Fruit fly (Drosophila melanogaster) whole organism, prepupa: Measurements from ENCODE around the gene CG18273.

Experiments
- Blimp-1 ChIP-seq: fragments of 200-800 bp; sonication (Bioruptor generic); optimal IDR thresholded peaks from 3 replicates; lab custom pipeline; 2017; ENCODE audit warnings: missing biosample characterization, missing genetic modification characterization, mild to moderate bottlenecking, moderate library complexity, missing genetic modification reagents
- CG10631 ChIP-seq: fragments of 200-800 bp; sonication (Bioruptor generic); optimal IDR thresholded peaks from 2 replicates; lab custom pipeline; 2016; ENCODE audit warnings: missing biosample characterization, missing genetic modification characterization
- CG10669 ChIP-seq: fragments of 200-800 bp; sonication (Bioruptor generic); optimal IDR thresholded peaks from 3 replicates; lab custom pipeline; 2018; ENCODE audit warnings: missing biosample characterization, mild to moderate bottlenecking, missing genetic modification characterization, moderate library complexity
- CG11902 ChIP-seq: fragments of 200-800 bp; sonication (Bioruptor generic); optimal IDR thresholded peaks from 3 replicates; lab custom pipeline; 2016; ENCODE audit warnings: missing biosample characterization, missing genetic modification characterization
- CG15336 ChIP-seq: fragments of 200-800 bp; sonication (Bioruptor generic); IDR thresholded peaks from 2 replicates; pipeline ENCODE4 v1.3.6; 2022; ENCODE audit warnings: missing biosample characterization, missing genetic modification characterization
- CG1621 ChIP-seq: fragments of 200-800 bp; sonication (Bioruptor generic); optimal IDR thresholded peaks from 3 replicates; lab custom pipeline; 2018; ENCODE audit warnings: missing biosample characterization, mild to moderate bottlenecking, missing genetic modification characterization
- CG3032 ChIP-seq: fragments of 200-800 bp; optimal IDR thresholded peaks from 2 replicates; lab custom pipeline; 2019; ENCODE audit warnings: missing biosample characterization, mild to moderate bottlenecking, missing genetic modification characterization, moderate library complexity
- CG31627 ChIP-seq: fragments of 200-800 bp; sonication (Bioruptor generic); optimal IDR thresholded peaks from 3 replicates; lab custom pipeline; 2016; ENCODE audit warnings: missing biosample characterization, missing genetic modification characterization
- CG32006 ChIP-seq: fragments of 200-800 bp; sonication (Bioruptor generic); optimal IDR thresholded peaks from 3 replicates; lab custom pipeline; 2017; ENCODE audit warnings: missing biosample characterization, mild to moderate bottlenecking, missing genetic modification characterization
- CG34406 ChIP-seq: fragments of 200-800 bp; sonication (Bioruptor generic); optimal IDR thresholded peaks from 3 replicates; lab custom pipeline; 2016; ENCODE audit warnings: missing biosample characterization, missing genetic modification characterization
- CG4318 ChIP-seq: fragments of 200-800 bp; sonication (Bioruptor generic); optimal IDR thresholded peaks from 3 replicates; lab custom pipeline; 2017; ENCODE audit warnings: missing biosample characterization, mild to moderate bottlenecking, missing genetic modification characterization
- CG6163 ChIP-seq: fragments of 200-800 bp; sonication (Bioruptor generic); IDR thresholded peaks from 3 replicates; pipeline ENCODE4 v1.3.6; 2022; ENCODE audit warnings: missing biosample characterization, missing genetic modification characterization
- CG6792 ChIP-seq: fragments of 200-800 bp; sonication (Bioruptor generic); optimal IDR thresholded peaks from 3 replicates; lab custom pipeline; 2016; ENCODE audit warnings: missing biosample characterization, missing genetic modification characterization
- CG6808 ChIP-seq: fragments of 200-800 bp; sonication (Bioruptor generic); optimal IDR thresholded peaks from 3 replicates; lab custom pipeline; 2017; ENCODE audit warnings: missing biosample characterization, missing genetic modification characterization, mild to moderate bottlenecking, moderate library complexity, missing genetic modification reagents
- CG8632 ChIP-seq: fragments of 200-800 bp; sonication (Bioruptor generic); optimal IDR thresholded peaks from 3 replicates; lab custom pipeline; 2016; ENCODE audit warnings: missing biosample characterization, missing genetic modification characterization
- CG9139 ChIP-seq: fragments of 200-800 bp; sonication (Bioruptor generic); optimal IDR thresholded peaks from 3 replicates; lab custom pipeline; 2017; ENCODE audit warnings: missing biosample characterization, mild to moderate bottlenecking, missing genetic modification characterization
- Eip78C ChIP-seq: fragments of 200-800 bp; sonication (Bioruptor generic); peaks from one replicate; lab custom pipeline; 2016; ENCODE audit warnings: missing biosample characterization, missing genetic modification characterization
- Eip93F ChIP-seq: fragments of 200-800 bp; sonication (Bioruptor generic); optimal IDR thresholded peaks from 2 replicates; lab custom pipeline; 2016; ENCODE audit warnings: missing biosample characterization, mild to moderate bottlenecking, missing genetic modification characterization
- Ets21C ChIP-seq: fragments of 200-800 bp; sonication (Bioruptor generic); optimal IDR thresholded peaks from 3 replicates; lab custom pipeline; 2016; ENCODE audit warnings: missing biosample characterization, missing genetic modification characterization
- Ets96B ChIP-seq: fragments of 200-800 bp; optimal IDR thresholded peaks from 2 replicates; lab custom pipeline; 2019; ENCODE audit warnings: missing biosample characterization, mild to moderate bottlenecking, missing genetic modification characterization, moderate library complexity
- Gug ChIP-seq: fragments of 200-800 bp; sonication (Bioruptor generic); IDR thresholded peaks from 2 replicates; pipeline ENCODE4 v1.3.6; 2022; ENCODE audit warnings: missing biosample characterization, missing genetic modification characterization
- Hr38 ChIP-seq: sonication (Bioruptor generic); optimal IDR thresholded peaks from 2 replicates; lab custom pipeline; 2016; ENCODE audit warnings: missing biosample characterization, missing genetic modification characterization
- OdsH ChIP-seq: fragments of 200-800 bp; sonication (Bioruptor generic); optimal IDR thresholded peaks from 3 replicates; lab custom pipeline; 2016; ENCODE audit warnings: missing biosample characterization, missing genetic modification characterization
- Smox ChIP-seq: fragments of 200-800 bp; sonication (Bioruptor generic); optimal IDR thresholded peaks from 3 replicates; lab custom pipeline; 2016; ENCODE audit warnings: missing biosample characterization, missing genetic modification characterization
- Sox102F ChIP-seq: fragments of 200-800 bp; sonication (Bioruptor generic); optimal IDR thresholded peaks from 2 replicates; lab custom pipeline; 2016; ENCODE audit warnings: missing biosample characterization, mild to moderate bottlenecking, missing genetic modification characterization
- Sox14 ChIP-seq: fragments of 200-800 bp; sonication (Bioruptor generic); optimal IDR thresholded peaks from 3 replicates; lab custom pipeline; 2016; ENCODE audit warnings: missing biosample characterization, missing genetic modification characterization
- Sox15 ChIP-seq: fragments of 200-800 bp; sonication (Bioruptor generic); optimal IDR thresholded peaks from 3 replicates; lab custom pipeline; 2016; ENCODE audit warnings: missing biosample characterization, missing genetic modification characterization
- acj6 ChIP-seq: fragments of 200-800 bp; sonication (Bioruptor generic); optimal IDR thresholded peaks from 3 replicates; lab custom pipeline; 2016; ENCODE audit warnings: missing biosample characterization, missing genetic modification characterization
- cyc ChIP-seq: fragments of 200-800 bp; sonication (Bioruptor generic); optimal IDR thresholded peaks from 3 replicates; lab custom pipeline; 2016; ENCODE audit warnings: missing biosample characterization, missing genetic modification characterization
- dac ChIP-seq: fragments of 200-800 bp; sonication (Bioruptor generic); optimal IDR thresholded peaks from 2 replicates; lab custom pipeline; 2017; ENCODE audit warnings: missing biosample characterization, mild to moderate bottlenecking, missing genetic modification characterization
- dsx ChIP-seq: fragments of 200-800 bp; optimal IDR thresholded peaks from 3 replicates; lab custom pipeline; 2019; ENCODE audit warnings: missing biosample characterization, mild to moderate bottlenecking, missing genetic modification characterization, moderate library complexity; ENCODE audit not compliant: poor library complexity, severe bottlenecking
- eg ChIP-seq: fragments of 200-800 bp; sonication (Bioruptor generic); IDR thresholded peaks from 3 replicates; pipeline ENCODE4 v1.3.6; 2022; ENCODE audit warnings: missing biosample characterization, missing genetic modification characterization
- esn ChIP-seq: fragments of 200-800 bp; sonication (Bioruptor generic); optimal IDR thresholded peaks from 2 replicates; lab custom pipeline; 2016; ENCODE audit warnings: missing biosample characterization, mild to moderate bottlenecking, missing genetic modification characterization, moderate library complexity
- fd59A ChIP-seq: fragments of 200-800 bp; sonication (Bioruptor generic); optimal IDR thresholded peaks from 2 replicates; lab custom pipeline; 2017; ENCODE audit warnings: missing biosample characterization, mild to moderate bottlenecking, missing genetic modification characterization, missing genetic modification reagents
- fd85E ChIP-seq: fragments of 200-800 bp; sonication (Bioruptor generic); optimal IDR thresholded peaks from 3 replicates; lab custom pipeline; 2016; ENCODE audit warnings: missing biosample characterization, missing genetic modification characterization
- fkh ChIP-seq: fragments of 200-800 bp; sonication (Bioruptor generic); optimal IDR thresholded peaks from 3 replicates; lab custom pipeline; 2017; ENCODE audit warnings: missing biosample characterization, mild to moderate bottlenecking, missing genetic modification characterization, moderate library complexity
- lz ChIP-seq: fragments of 200-800 bp; sonication (Bioruptor generic); optimal IDR thresholded peaks from 3 replicates; lab custom pipeline; 2016; ENCODE audit warnings: missing biosample characterization, missing genetic modification characterization
- net ChIP-seq: fragments of 200-800 bp; sonication (Bioruptor generic); optimal IDR thresholded peaks from 3 replicates; lab custom pipeline; 2016; ENCODE audit warnings: missing biosample characterization, missing genetic modification characterization
- pdm3 ChIP-seq: fragments of 200-800 bp; sonication (Bioruptor generic); optimal IDR thresholded peaks from 3 replicates; lab custom pipeline; 2016; ENCODE audit warnings: missing biosample characterization, missing genetic modification characterization
- spab ChIP-seq: fragments of 200-800 bp; sonication (Bioruptor generic); optimal IDR thresholded peaks from 2 replicates; lab custom pipeline; 2017; ENCODE audit warnings: missing biosample characterization, mild to moderate bottlenecking, missing genetic modification characterization, missing genetic modification reagents
- svp ChIP-seq: fragments of 200-800 bp; sonication (Bioruptor generic); peaks from one replicate; lab custom pipeline; 2016; ENCODE audit warnings: missing biosample characterization, missing genetic modification characterization

Gene CG18273

dm6 chrX:478766-479165 is 8.6 kb downstream of the CG18273 start, which contains the start of gene CG32817:
Gene CG32817 (plus strand): TSS chrX:479066.
- no peak for TF ChIP-seq fkh (GFP tag; lab: Kevin White, UChicago)
- no peak for TF ChIP-seq CG11902 (GFP tag; lab: Kevin White, UChicago)
- TF ChIP-seq Ets96B (tag; lab: Kevin White, UChicago) = no peak
- no peak for TF ChIP-seq CG32006 (GFP tag; lab: Kevin White, UChicago)
- no peak for TF ChIP-seq Blimp-1
- no peak for TF ChIP-seq Smox (GFP tag; lab: Kevin White, UChicago)

DNA sequence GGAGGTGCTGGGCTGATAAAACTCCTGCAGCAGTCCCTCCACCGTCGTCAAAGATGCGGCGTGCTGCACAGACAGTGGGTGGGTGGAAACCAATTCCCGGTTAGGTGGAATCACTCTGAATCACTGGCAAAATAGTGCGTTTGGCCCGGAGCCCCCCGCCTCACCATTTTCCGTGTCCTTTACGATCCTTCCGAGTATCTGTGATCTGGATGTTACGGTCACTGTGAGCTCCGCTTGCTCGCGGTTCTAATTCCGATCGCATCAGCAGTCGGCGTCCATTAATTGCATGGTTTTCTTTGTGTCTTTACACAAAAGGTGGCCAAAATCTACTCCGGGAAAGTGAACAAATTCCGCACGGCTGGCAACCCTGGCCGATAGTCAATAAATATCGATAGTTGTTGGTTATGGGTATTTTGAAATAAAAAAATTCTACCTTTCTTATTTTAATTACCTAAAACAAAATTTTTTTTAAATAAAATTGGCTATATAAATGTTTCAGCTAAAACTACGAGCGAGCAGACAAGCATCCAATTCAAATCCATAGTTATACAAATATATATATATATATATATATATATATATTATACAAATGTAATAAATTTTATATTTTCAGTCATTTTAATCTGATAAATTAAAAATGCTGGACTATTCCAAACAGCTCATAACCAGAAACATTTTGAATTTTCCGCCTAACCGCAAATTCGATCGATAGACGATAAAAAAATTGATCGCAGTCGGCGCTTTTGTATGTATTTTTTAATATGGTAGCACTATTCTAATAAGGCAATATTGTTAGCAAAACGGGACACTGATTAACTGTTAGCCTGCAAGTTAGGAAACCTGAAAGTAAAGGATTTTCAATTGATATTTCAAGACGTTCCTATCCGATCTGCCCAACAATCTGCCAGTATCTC is 10.9 kb downstream of the CG18273 start, which contains the start of the genes ebo and CG13373:
Gene ebo, minus strand, starts transcription at position 350 of the 914 bp plus-strand sequence.
Gene CG13373, plus strand, starts transcription at position 755 of the 914 bp plus-strand sequence.
- TF ChIP-seq net (GFP tag; lab: Kevin White, UChicago) (no peak), eg (GFP tag; lab: Robert Waterston, UW) (peak; percentile 52; the same call in 2 of the 3 replicates), Sox102F (GFP tag; lab: Kevin White, UChicago) (no peak), fd59A (no peak), Sox14 (peak; percentile 84), fd85E (GFP tag; lab: Kevin White, UChicago) (no peak), CG9139 (GFP tag; lab: Kevin White, UChicago) (no peak), CG4318 (GFP tag; lab: Kevin White, UChicago) (no peak), CG3032 (peak; percentile 34), CG8632 (GFP tag; lab: Kevin White, UChicago) (peak; percentile 7), CG6808 (GFP tag; lab: Kevin White, UChicago) (no peak), Hr38 (GFP tag; lab: Kevin White, UChicago) (no peak), CG15336 (GFP tag; lab: Robert Waterston, UW) (peak; percentile 48; the same call in 1 of the 2 replicates), Eip93F (GFP tag; lab: Kevin White, UChicago) (no peak), lz (GFP tag; lab: Kevin White, UChicago) (peak; percentile 23), cyc (no peak), fkh (GFP tag; lab: Kevin White, UChicago) (no peak), Ets21C (GFP tag; lab: Kevin White, UChicago) (no peak), CG31627 (GFP tag; lab: Kevin White, UChicago) (peak; percentile 1), CG10631 (GFP tag; lab: Kevin White, UChicago) (peak; percentile 55), svp (GFP tag; lab: Kevin White, UChicago) (no peak), Gug (GFP tag; lab: Robert Waterston, UW) (no peak), CG6163 (GFP tag; lab: Robert Waterston, UW) (0 out of 3 replicates have a peak, but pooled peaks have one; percentile 29), esn (GFP tag; lab: Kevin White, UChicago) (peak; percentile 21), CG6792 (GFP tag; lab: Kevin White, UChicago) (peak; percentile 19), Smox (GFP tag; lab: Kevin White, UChicago) (no peak), Eip78C (GFP tag; lab: Kevin White, UChicago) (peak; percentile 38), CG34406 (GFP tag; lab: Kevin White, UChicago) (peak; percentile 30), acj6 (GFP tag; lab: Kevin White, UChicago) (no peak), dsx (GFP tag; lab: Kevin White, UChicago) (no peak), Ets96B (tag; lab: Kevin White, UChicago) (no peak), CG1621 (tag; lab: Kevin White, UChicago) (peak; percentile 95)

- TF ChIP-seq Sox15 (GFP tag; lab: Kevin White, UChicago) (no peak), CG32006 (GFP tag; lab: Kevin White, UChicago) (no peak), fd59A (no peak), acj6 (GFP tag; lab: Kevin White, UChicago) (no peak), Ets96B (tag; lab: Kevin White, UChicago) (no peak), CG4318 (GFP tag; lab: Kevin White, UChicago) (no peak), Sox102F (GFP tag; lab: Kevin White, UChicago) (no peak), OdsH (GFP tag; lab: Kevin White, UChicago) (no peak), CG31627 (GFP tag; lab: Kevin White, UChicago) (no peak), CG8632 (GFP tag; lab: Kevin White, UChicago) (no peak), Eip78C (GFP tag; lab: Kevin White, UChicago) (no peak), dac (GFP tag; lab: Kevin White, UChicago) (no peak), spab (no peak), CG9139 (GFP tag; lab: Kevin White, UChicago) (no peak), CG10631 (GFP tag; lab: Kevin White, UChicago) (no peak), cyc (no peak), CG10669 (GFP tag; lab: Kevin White, UChicago) (no peak), pdm3 (GFP tag; lab: Kevin White, UChicago) (no peak), CG6808 (GFP tag; lab: Kevin White, UChicago) (no peak)
- TF ChIP-seq, all 60 proteins: peak for 0
These were observed 16.8 kb downstream of the CG18273 start, which contains the start of gene CG32816 for dm6 chrX:470626-471025. Gene CG32816 (minus strand): TSS chrX:470726.
